Fruit fly (Drosophila melanogaster) whole organism, wandering third instar larva: ENCODE results near the gene CG11349.

ENCODE experiments used
- CG32264 ChIP-seq: fragments of 200-800 bp; sonication (Bioruptor generic); optimal IDR thresholded peaks from 2 replicates; lab custom pipeline; 2016; ENCODE audit warnings: missing biosample characterization, missing genetic modification characterization
- Dfd ChIP-seq: fragments of >200 bp; optimal IDR thresholded peaks from 2 replicates; lab custom pipeline; 2017; ENCODE audit warnings: missing biosample characterization, missing genetic modification characterization
- HLH106 ChIP-seq: fragments of 200-800 bp; optimal IDR thresholded peaks from 3 replicates; lab custom pipeline; 2019; ENCODE audit warnings: missing biosample characterization, mild to moderate bottlenecking, missing genetic modification characterization, moderate library complexity
- Hr78 ChIP-seq: fragments of >200 bp; optimal IDR thresholded peaks from 2 replicates; lab custom pipeline; 2017; ENCODE audit warnings: missing biosample characterization, missing genetic modification characterization
- Vsx2 ChIP-seq: fragments of 200-300, 225-300 bp; sonication (Bioruptor generic); optimal IDR thresholded peaks from 2 replicates; lab custom pipeline; 2018; ENCODE audit warnings: missing biosample characterization, missing genetic modification characterization; ENCODE audit not compliant: partially characterized antibody
- h ChIP-seq: fragments of 200-800 bp; sonication (Bioruptor generic); optimal IDR thresholded peaks from 3 replicates; lab custom pipeline; 2016; ENCODE audit warnings: missing biosample characterization, mild to moderate bottlenecking, missing genetic modification characterization
- psq ChIP-seq: fragments of 200-800 bp; sonication (Bioruptor generic); optimal IDR thresholded peaks from 3 replicates; lab custom pipeline; 2017; ENCODE audit warnings: missing biosample characterization, mild to moderate bottlenecking, missing genetic modification characterization, moderate library complexity
- sage ChIP-seq: fragments of 200-800 bp; sonication (Bioruptor generic); optimal IDR thresholded peaks from 2 replicates; lab custom pipeline; 2016; ENCODE audit warnings: missing biosample characterization, mild to moderate bottlenecking, missing genetic modification characterization

- TF ChIP-seq CG32264, result no peak
- TF ChIP-seq Hr78, result no peak
- TF ChIP-seq sage (GFP tag; lab: Kevin White, UChicago), result no peak
- no peak for TF ChIP-seq Dfd (GFP tag; lab: Kevin White, UChicago)
- no peak for TF ChIP-seq Vsx2
- no peak for TF ChIP-seq psq
- TF ChIP-seq h (GFP tag; lab: Kevin White, UChicago), result no peak
- TF ChIP-seq HLH106 (tag; lab: Kevin White, UChicago), result no peak
Observed at dm6 chr3L:4479938-4480337, 7.1 kb downstream of the CG11349 start, which contains the start of gene CG7465.
